Worm (Caenorhabditis elegans) whole organism, L4/young adult: ENCODE data around the gene M01D1.12.

Experiments used
- W03F9.2 ChIP-seq: fragments of 150-350 bp; optimal IDR thresholded peaks from 2 replicates; lab custom pipeline; 2014; ENCODE audit warnings: missing biosample characterization, missing genetic modification characterization
- dao-5 ChIP-seq: sonication (generic microtip); optimal IDR thresholded peaks from 2 replicates; lab custom pipeline; 2016; ENCODE audit warnings: missing genotype, missing genetic modification characterization, moderate library complexity, missing compliant biosample characterization
- him-1 ChIP-seq: sonication (generic microtip); optimal IDR thresholded peaks from 2 replicates; lab custom pipeline; 2016; ENCODE audit warnings: missing genotype, missing genetic modification reagents, missing genetic modification characterization, missing compliant biosample characterization

DNA sequence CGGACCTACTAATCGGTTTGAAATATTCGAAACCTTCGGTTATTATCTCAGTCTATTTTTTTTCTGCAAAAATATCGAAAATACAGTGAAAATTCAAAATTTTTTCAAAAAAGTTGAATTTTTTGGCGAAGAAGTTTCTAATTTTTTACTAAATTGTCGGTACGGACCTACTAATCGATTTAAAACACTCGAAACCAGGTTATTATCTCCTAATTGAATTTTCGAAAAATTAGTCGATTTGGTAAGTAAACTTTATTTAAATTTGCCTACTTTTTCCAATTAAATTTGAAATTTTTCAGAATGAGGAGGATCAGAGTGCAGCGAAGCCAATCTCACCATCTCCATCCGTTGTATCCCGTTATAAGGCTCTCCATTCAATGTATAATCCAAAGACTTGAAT lies 44.1 kb downstream of the M01D1.12 start, which contains the start of gene K02E7.12:
- TF ChIP-seq dao-5 (tag; lab: Kevin White, UChicago), result no peak
- TF ChIP-seq him-1 (tag; lab: Kevin White, UChicago), result no peak
- no peak for TF ChIP-seq W03F9.2 (tag; lab: Kevin White, UChicago)
